Fruit fly (Drosophila melanogaster) whole organism, embryonic: ENCODE results near the gene CG10055.
A peak's percentile ranks its signal among the peaks of the same experiment; 100 is the strongest.

Source experiments
- CG10147 ChIP-seq: fragments of 200-800 bp; sonication (Bioruptor generic); optimal IDR thresholded peaks from 2 replicates; lab custom pipeline; 2019; ENCODE audit warnings: missing biosample characterization, mild to moderate bottlenecking, missing genetic modification characterization, moderate library complexity
- CG10274 ChIP-seq: fragments of 200-800 bp; sonication (Bioruptor generic); optimal IDR thresholded peaks from 3 replicates; lab custom pipeline; 2017; ENCODE audit warnings: missing biosample characterization, mild to moderate bottlenecking, missing genetic modification characterization
- CG11456 ChIP-seq: fragments of 200-800 bp; sonication (Bioruptor generic); IDR thresholded peaks from 3 replicates; pipeline ENCODE4 v1.3.6; 2022; ENCODE audit warnings: missing biosample characterization, missing genetic modification characterization
- CG12236 ChIP-seq: fragments of 200-800 bp; sonication (Bioruptor generic); optimal IDR thresholded peaks from 2 replicates; lab custom pipeline; 2016; ENCODE audit warnings: missing biosample characterization, missing genetic modification characterization
- CG12299 ChIP-seq: fragments of 200-800 bp; sonication (Bioruptor generic); optimal IDR thresholded peaks from 2 replicates; lab custom pipeline; 2018; ENCODE audit warnings: missing biosample characterization, mild to moderate bottlenecking, missing genetic modification characterization
- CG13296 ChIP-seq: fragments of 200-800 bp; sonication (Bioruptor generic); optimal IDR thresholded peaks from 3 replicates; lab custom pipeline; 2018; ENCODE audit warnings: missing biosample characterization, mild to moderate bottlenecking, missing genetic modification characterization
- CG14710 ChIP-seq: fragments of 200-800 bp; sonication (Bioruptor generic); optimal IDR thresholded peaks from 3 replicates; lab custom pipeline; 2019; ENCODE audit warnings: missing biosample characterization, mild to moderate bottlenecking, missing genetic modification characterization, moderate library complexity
- CG1529 ChIP-seq: fragments of 200-800 bp; sonication (Bioruptor generic); optimal IDR thresholded peaks from 3 replicates; lab custom pipeline; 2018; ENCODE audit warnings: missing biosample characterization, missing genetic modification characterization
- CG15514 ChIP-seq: fragments of 200-800 bp; sonication (Bioruptor generic); optimal IDR thresholded peaks from 3 replicates; lab custom pipeline; 2017; ENCODE audit warnings: missing biosample characterization, missing genetic modification characterization, mild to moderate bottlenecking, moderate library complexity, missing genetic modification reagents
- CG31388 ChIP-seq: fragments of 200-800 bp; sonication (Bioruptor generic); optimal IDR thresholded peaks from 2 replicates; lab custom pipeline; 2016; ENCODE audit warnings: missing biosample characterization, missing genetic modification characterization
- CG31441 ChIP-seq: fragments of 200-800 bp; sonication (Bioruptor generic); IDR thresholded peaks from 2 replicates; pipeline ENCODE4 v1.3.6; 2022; ENCODE audit warnings: missing biosample characterization, missing genetic modification characterization
- CG7556 ChIP-seq: fragments of 200-800 bp; sonication (Bioruptor generic); optimal IDR thresholded peaks from 2 replicates; lab custom pipeline; 2017; ENCODE audit warnings: missing biosample characterization, mild to moderate bottlenecking, missing genetic modification characterization
- CG7963 ChIP-seq: fragments of 200-800 bp; sonication (Bioruptor generic); IDR thresholded peaks from 3 replicates; pipeline ENCODE4 v1.3.6; 2022; ENCODE audit warnings: missing biosample characterization, missing genetic modification characterization; ENCODE audit not compliant: partially characterized antibody
- CG9932 ChIP-seq: fragments of 200-800 bp; sonication (Bioruptor generic); IDR thresholded peaks from 2 replicates; pipeline ENCODE4 v1.3.6; 2022; ENCODE audit warnings: missing biosample characterization, missing genetic modification characterization
- CHES-1-like ChIP-seq: fragments of 200-800 bp; sonication (Bioruptor generic); optimal IDR thresholded peaks from 2 replicates; lab custom pipeline; 2016; ENCODE audit warnings: missing biosample characterization, missing genetic modification characterization
- Dad ChIP-seq: fragments of 200-800 bp; sonication (Bioruptor generic); optimal IDR thresholded peaks from 3 replicates; lab custom pipeline; 2016; ENCODE audit warnings: missing biosample characterization, missing genetic modification characterization
- Doc3 ChIP-seq: fragments of 200-800 bp; sonication (Bioruptor generic); IDR thresholded peaks from 3 replicates; pipeline ENCODE4 v1.3.6; 2022; ENCODE audit warnings: missing biosample characterization, missing genetic modification characterization; ENCODE audit not compliant: partially characterized antibody
- Drgx ChIP-seq: fragments of 200-800 bp; sonication (Bioruptor generic); IDR thresholded peaks from 2 replicates; pipeline ENCODE4 v1.3.6; 2022; ENCODE audit warnings: missing biosample characterization, missing genetic modification characterization
- H15 ChIP-seq: fragments of 200-800 bp; sonication (Bioruptor generic); IDR thresholded peaks from 3 replicates; pipeline ENCODE4 v1.3.6; 2022; ENCODE audit warnings: missing biosample characterization, missing genetic modification characterization
- HLH3B ChIP-seq: fragments of 200-800 bp; sonication (Bioruptor generic); IDR thresholded peaks from 2 replicates; pipeline ENCODE4 v1.3.6; 2022; ENCODE audit warnings: missing biosample characterization, missing genetic modification characterization
- HLH4C ChIP-seq: fragments of 200-800 bp; sonication (Bioruptor generic); IDR thresholded peaks from 3 replicates; pipeline ENCODE4 v1.3.6; 2022; ENCODE audit warnings: missing biosample characterization, missing genetic modification characterization; ENCODE audit not compliant: partially characterized antibody
- Mes4 ChIP-seq: fragments of 200-800 bp; sonication (Bioruptor generic); optimal IDR thresholded peaks from 2 replicates; lab custom pipeline; 2016; ENCODE audit warnings: missing biosample characterization, missing genetic modification characterization
- NC2β ChIP-seq: fragments of 200-800 bp; sonication (Bioruptor generic); optimal IDR thresholded peaks from 2 replicates; lab custom pipeline; 2016; ENCODE audit warnings: missing biosample characterization, missing genetic modification characterization
- Neu2 ChIP-seq: fragments of 200-800 bp; sonication (Bioruptor generic); optimal IDR thresholded peaks from 3 replicates; lab custom pipeline; 2016; ENCODE audit warnings: missing biosample characterization, missing genetic modification characterization, borderline replicate concordance
- Sin3A ChIP-seq: fragments of >200 bp; optimal IDR thresholded peaks from 2 replicates; lab custom pipeline; 2018
- Sry-δ ChIP-seq: fragments of 200-800 bp; sonication (Bioruptor generic); optimal IDR thresholded peaks from 2 replicates; lab custom pipeline; 2016; ENCODE audit warnings: missing biosample characterization, missing genetic modification characterization
- TFAM ChIP-seq: fragments of 200-800 bp; sonication (Bioruptor generic); optimal IDR thresholded peaks from 2 replicates; lab custom pipeline; 2017; ENCODE audit warnings: missing biosample characterization, missing genetic modification characterization, inconsistent platforms
- Usf ChIP-seq: fragments of 200-800 bp; sonication (Bioruptor generic); optimal IDR thresholded peaks from 2 replicates; lab custom pipeline; 2017; ENCODE audit warnings: missing genotype, missing biosample characterization, missing genetic modification characterization
- bab2 ChIP-seq: fragments of 200-800 bp; sonication (Bioruptor generic); optimal IDR thresholded peaks from 2 replicates; lab custom pipeline; 2016; ENCODE audit warnings: missing biosample characterization, missing genetic modification characterization
- br ChIP-seq: fragments of >200 bp; optimal IDR thresholded peaks from 2 replicates; lab custom pipeline; 2017
- chm ChIP-seq: fragments of 200-800 bp; sonication (Bioruptor generic); IDR thresholded peaks from 2 replicates; pipeline ENCODE4 v1.3.6; 2022; ENCODE audit warnings: missing biosample characterization, missing genetic modification characterization
- dysf ChIP-seq: fragments of 200-800 bp; sonication (Bioruptor generic); IDR thresholded peaks from 3 replicates; pipeline ENCODE4 v1.3.6; 2022; ENCODE audit warnings: missing biosample characterization, missing genetic modification characterization
- fu2 ChIP-seq: fragments of 200-800 bp; sonication (Bioruptor generic); optimal IDR thresholded peaks from 2 replicates; lab custom pipeline; 2016; ENCODE audit warnings: missing biosample characterization, missing genetic modification characterization
- ham ChIP-seq: fragments of 200-800 bp; sonication (Bioruptor generic); IDR thresholded peaks from 2 replicates; pipeline ENCODE4 v1.3.6; 2022; ENCODE audit warnings: missing biosample characterization, missing genetic modification characterization
- hth ChIP-seq: fragments of >200 bp; optimal IDR thresholded peaks from 2 replicates; lab custom pipeline; 2017; ENCODE audit warnings: inconsistent platforms
- insv ChIP-seq, 2 experiments: fragments of 200-800 bp; sonication (Bioruptor generic); optimal IDR thresholded peaks; 3 replicates each; lab custom pipeline; 2016 to 2018; ENCODE audit warnings: missing biosample characterization in 2 of 2, missing genetic modification characterization in 2 of 2
- lab ChIP-seq: fragments of 200-800 bp; sonication (Bioruptor generic); optimal IDR thresholded peaks from 3 replicates; lab custom pipeline; 2017; ENCODE audit warnings: missing biosample characterization, missing genetic modification characterization, mild to moderate bottlenecking, moderate library complexity, missing genetic modification reagents
- nerfin-1 ChIP-seq: fragments of 200-800 bp; sonication (Bioruptor generic); optimal IDR thresholded peaks from 3 replicates; lab custom pipeline; 2019; ENCODE audit warnings: missing biosample characterization, mild to moderate bottlenecking, missing genetic modification characterization, moderate library complexity
- odd ChIP-seq: fragments of 200-800 bp; sonication (Bioruptor generic); optimal IDR thresholded peaks from 2 replicates; lab custom pipeline; 2017; ENCODE audit warnings: missing biosample characterization, mild to moderate bottlenecking, missing genetic modification characterization
- pita ChIP-seq: fragments of 200-800 bp; sonication (Bioruptor generic); optimal IDR thresholded peaks from 2 replicates; lab custom pipeline; 2017; ENCODE audit warnings: missing biosample characterization, mild to moderate bottlenecking, missing genetic modification characterization
- pnt ChIP-seq: fragments of 200-800 bp; sonication (Bioruptor generic); optimal IDR thresholded peaks from 3 replicates; lab custom pipeline; 2016; ENCODE audit warnings: missing biosample characterization, missing genetic modification characterization
- rib ChIP-seq: fragments of 200-800 bp; sonication (Bioruptor generic); IDR thresholded peaks from 2 replicates; pipeline ENCODE4 v1.3.6; 2022; ENCODE audit warnings: missing biosample characterization, missing genetic modification characterization
- sima ChIP-seq: fragments of 200-800 bp; sonication (Bioruptor generic); optimal IDR thresholded peaks from 2 replicates; lab custom pipeline; 2016; ENCODE audit warnings: missing biosample characterization, missing genetic modification characterization
- ssp ChIP-seq: fragments of 200-800 bp; sonication (Bioruptor generic); IDR thresholded peaks from 2 replicates; pipeline ENCODE4 v1.3.6; 2022; ENCODE audit warnings: missing biosample characterization, missing genetic modification characterization
- tna ChIP-seq: fragments of 200-800 bp; sonication (Bioruptor generic); IDR thresholded peaks from 2 replicates; pipeline ENCODE4 v1.3.6; 2022; ENCODE audit warnings: missing biosample characterization, missing genetic modification characterization; ENCODE audit not compliant: partially characterized antibody
- vnd ChIP-seq: fragments of 200-800 bp; sonication (Bioruptor generic); IDR thresholded peaks from 3 replicates; pipeline ENCODE4 v1.3.6; 2022; ENCODE audit warnings: missing biosample characterization, missing genetic modification characterization; ENCODE audit not compliant: partially characterized antibody
- vvl ChIP-seq: fragments of 200-800 bp; sonication (Bioruptor generic); IDR thresholded peaks from 2 replicates; pipeline ENCODE4 v1.3.6; 2022; ENCODE audit warnings: missing biosample characterization, missing genetic modification characterization
- wdn ChIP-seq: fragments of 200-800 bp; sonication (Bioruptor generic); IDR thresholded peaks from 2 replicates; pipeline ENCODE4 v1.3.6; 2022; ENCODE audit warnings: missing biosample characterization, missing genetic modification characterization
- wek ChIP-seq: fragments of 200-800 bp; sonication (Bioruptor generic); optimal IDR thresholded peaks from 3 replicates; lab custom pipeline; 2018; ENCODE audit warnings: missing biosample characterization, mild to moderate bottlenecking, missing genetic modification characterization, moderate library complexity
- zfh1 ChIP-seq: fragments of 200-800 bp; sonication (Bioruptor generic); IDR thresholded peaks from 3 replicates; pipeline ENCODE4 v1.3.6; 2022; ENCODE audit warnings: missing biosample characterization, missing genetic modification characterization

The CG10055 gene

DNA sequence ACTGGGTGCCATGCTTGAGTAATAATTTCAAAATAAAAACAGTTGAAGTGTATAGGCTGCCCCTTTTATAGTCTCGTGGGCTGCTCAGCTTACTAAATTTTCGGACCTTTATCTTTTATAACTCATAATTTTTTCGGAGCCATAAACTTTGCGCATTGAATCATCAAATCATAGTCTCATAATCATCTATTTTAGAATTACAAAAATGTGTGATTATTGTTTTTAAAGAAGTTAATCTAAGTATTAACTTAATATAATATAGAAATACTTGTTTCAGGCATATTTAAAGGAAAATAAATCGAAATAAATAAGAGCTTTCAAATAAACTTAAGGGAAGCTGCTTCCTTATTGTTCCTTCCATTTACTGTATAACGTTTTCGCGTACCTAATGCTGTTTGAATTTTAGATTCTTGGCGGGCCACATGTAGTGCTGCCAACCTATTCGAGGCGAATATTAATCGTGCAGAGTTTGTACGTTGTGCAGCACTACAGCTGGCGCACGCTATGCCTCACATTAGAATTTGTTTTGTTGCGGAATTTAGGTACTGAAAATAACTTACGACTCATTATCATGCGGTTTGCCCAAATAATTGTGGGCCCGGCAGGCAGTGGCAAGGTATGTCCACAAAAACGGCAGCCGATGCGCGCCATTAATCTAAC is 42.1 kb downstream of the CG10055 start, which contains the start of the genes CG14610 and CG2656 (continued):
- TF ChIP-seq CG9932 (GFP tag; lab: Robert Waterston, UW) = peak; percentile 86
- peak; percentile 70 for TF ChIP-seq Sry-δ (GFP tag; lab: Kevin White, UChicago)
- peak; percentile 82 for TF ChIP-seq CHES-1-like
- TF ChIP-seq Drgx (GFP tag; lab: Robert Waterston, UW) = peak; percentile 19; the same call in 1 of the 2 replicates
- no peak for TF ChIP-seq ham (GFP tag; lab: Robert Waterston, UW)
- TF ChIP-seq bab2 (GFP tag; lab: Kevin White, UChicago) = peak; percentile 90
- peak; percentile 50 for TF ChIP-seq CG12236 (GFP tag; lab: Kevin White, UChicago)
- TF ChIP-seq Mes4 (GFP tag; lab: Kevin White, UChicago) = peak; percentile 67
- TF ChIP-seq wdn = 0 out of 2 replicates have a peak, but pooled peaks have one; percentile 44
- TF ChIP-seq CG7963 (GFP tag; lab: Robert Waterston, UW) = peak; percentile 49; the same call in 2 of the 3 replicates
- 0 out of 3 replicates have a peak, but pooled peaks have one; percentile 33 for TF ChIP-seq Doc3 (GFP tag; lab: Robert Waterston, UW)
- TF ChIP-seq CG10147 (GFP tag; lab: Kevin White, UChicago) = no peak
- peak; percentile 83 for TF ChIP-seq Dad (GFP tag; lab: Kevin White, UChicago)
- TF ChIP-seq nerfin-1 = peak; percentile 96
- no peak for TF ChIP-seq ssp (GFP tag; lab: Robert Waterston, UW)
- peak; percentile 52 for TF ChIP-seq CG7556 (GFP tag; lab: Kevin White, UChicago)
- peak; percentile 88 for TF ChIP-seq zfh1 (GFP tag; lab: Robert Waterston, UW)
- TF ChIP-seq pita (GFP tag; lab: Kevin White, UChicago) = no peak
- peak; percentile 81 for TF ChIP-seq fu2 (GFP tag; lab: Kevin White, UChicago)
- peak; percentile 67 for TF ChIP-seq CG14710 (tag; lab: Kevin White, UChicago)
- no peak for TF ChIP-seq CG10274 (GFP tag; lab: Kevin White, UChicago)
- TF ChIP-seq wek = peak; percentile 45
- peak; percentile 19; the same call in 1 of the 2 replicates for TF ChIP-seq tna (GFP tag; lab: Robert Waterston, UW)
- TF ChIP-seq Sin3A = peak; percentile 30
- TF ChIP-seq rib (GFP tag; lab: Robert Waterston, UW) = peak; percentile 58; the same call in 1 of the 2 replicates
- TF ChIP-seq insv (GFP tag; optimal IDR thresholded peaks at IDR 0.05; lab: Kevin White, UChicago) = peak in 1 of 2 experiments; percentile 27
- 0 out of 2 replicates have a peak, but pooled peaks have one; percentile 22 for TF ChIP-seq CG31441 (GFP tag; lab: Robert Waterston, UW)
- TF ChIP-seq HLH4C (GFP tag; lab: Robert Waterston, UW) = 0 out of 3 replicates have a peak, but pooled peaks have one; percentile 34
- peak; percentile 93 for TF ChIP-seq vvl (GFP tag; lab: Robert Waterston, UW)
- peak; percentile 82 for TF ChIP-seq lab
- TF ChIP-seq CG31388 = peak; percentile 21
- peak; percentile 63; the same call in 2 of the 3 replicates for TF ChIP-seq CG11456
- 0 out of 3 replicates have a peak, but pooled peaks have one; percentile 13 for TF ChIP-seq vnd
- TF ChIP-seq CG12299 (tag; lab: Kevin White, UChicago) = peak; percentile 38
- TF ChIP-seq br = no peak
- TF ChIP-seq H15 (GFP tag; lab: Robert Waterston, UW) = peak; percentile 48; the same call in 1 of the 3 replicates
- TF ChIP-seq Usf (GFP tag; lab: Kevin White, UChicago) = peak; percentile 3
- TF ChIP-seq chm (GFP tag; lab: Robert Waterston, UW) = peak; percentile 47; the same call in 1 of the 2 replicates
- TF ChIP-seq TFAM (GFP tag; lab: Kevin White, UChicago) = no peak
- TF ChIP-seq hth (lab: Kevin White, UChicago) = no peak
- no peak for TF ChIP-seq odd (GFP tag; lab: Kevin White, UChicago)
- TF ChIP-seq CG1529 (GFP tag; lab: Kevin White, UChicago) = peak; percentile 7
- TF ChIP-seq dysf (GFP tag; lab: Robert Waterston, UW) = 0 out of 3 replicates have a peak, but pooled peaks have one; percentile 42
- TF ChIP-seq sima (GFP tag; lab: Kevin White, UChicago) = no peak
- peak; percentile 81 for TF ChIP-seq pnt (GFP tag; lab: Kevin White, UChicago)
- peak; percentile 36 for TF ChIP-seq CG13296 (GFP tag; lab: Kevin White, UChicago)
- peak; percentile 82 for TF ChIP-seq CG15514
- 0 out of 2 replicates have a peak, but pooled peaks have one; percentile 38 for TF ChIP-seq HLH3B
- no peak for TF ChIP-seq Neu2 (GFP tag; lab: Kevin White, UChicago)
- TF ChIP-seq NC2β (GFP tag; lab: Kevin White, UChicago) = peak; percentile 82
